Worm (Caenorhabditis elegans) whole organism, mixed stage, embryonic: ENCODE results near the gene pdf-2.

Experiments
- elt-3 ChIP-seq: fragments of 150-350 bp; optimal IDR thresholded peaks from 2 replicates; lab custom pipeline; 2014; ENCODE audit warnings: missing biosample characterization, missing genetic modification characterization
- mep-1 ChIP-seq: fragments of 150-350 bp; optimal IDR thresholded peaks from 2 replicates; lab custom pipeline; 2017; ENCODE audit warnings: missing biosample characterization, missing genetic modification reagents, missing genetic modification characterization, inconsistent platforms
- nhr-12 ChIP-seq: fragments of 150-350 bp; optimal IDR thresholded peaks from 2 replicates; lab custom pipeline; 2014; ENCODE audit warnings: missing biosample characterization, missing genetic modification characterization
- nhr-28 ChIP-seq: fragments of 150-350 bp; optimal IDR thresholded peaks from 2 replicates; lab custom pipeline; 2014; ENCODE audit warnings: missing biosample characterization, missing genetic modification characterization
- nhr-76 ChIP-seq: sonication (generic microtip); optimal IDR thresholded peaks from 2 replicates; lab custom pipeline; 2017; ENCODE audit warnings: missing biosample characterization, missing genetic modification characterization
- snpc-4 ChIP-seq: fragments of 150-350 bp; optimal IDR thresholded peaks from 2 replicates; lab custom pipeline; 2014; ENCODE audit warnings: missing biosample characterization, missing genetic modification characterization
- zip-8 ChIP-seq: fragments of 150-350 bp; optimal IDR thresholded peaks from 2 replicates; lab custom pipeline; 2014; ENCODE audit warnings: missing biosample characterization, missing genetic modification characterization
- ztf-11 ChIP-seq: fragments of 150-350 bp; optimal IDR thresholded peaks from 2 replicates; lab custom pipeline; 2014; ENCODE audit warnings: missing biosample characterization, missing genetic modification characterization

DNA sequence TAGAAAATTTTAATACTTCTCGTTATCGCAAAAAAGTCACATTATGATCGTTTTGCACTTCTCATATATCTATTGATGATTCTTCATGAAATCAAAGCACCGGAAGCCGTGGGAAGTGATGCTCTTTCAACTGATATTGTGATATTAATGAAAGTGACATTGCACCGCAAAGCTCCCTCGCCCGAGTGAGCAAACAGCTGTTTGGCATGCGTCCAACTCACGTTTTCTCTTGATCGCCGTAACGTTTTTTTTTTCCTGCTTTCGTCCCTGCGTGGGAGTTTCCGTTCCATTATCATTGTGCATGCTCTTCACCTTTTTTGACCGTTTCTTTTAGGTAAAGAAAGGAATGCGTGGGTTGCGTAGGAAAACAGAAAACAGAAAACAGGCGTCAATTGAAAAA, 25.7 kb downstream of the pdf-2 start:
- no peak for TF ChIP-seq ztf-11 (tag; lab: Kevin White, UChicago)
- no peak for TF ChIP-seq snpc-4 (tag; lab: Kevin White, UChicago)
- no peak for TF ChIP-seq nhr-12 (tag; lab: Kevin White, UChicago)
- TF ChIP-seq zip-8: no peak
- no peak for TF ChIP-seq mep-1 (tag; lab: Kevin White, UChicago)
- no peak for TF ChIP-seq nhr-28 (tag; lab: Kevin White, UChicago)
- no peak for TF ChIP-seq nhr-76 (tag; lab: Kevin White, UChicago)
- TF ChIP-seq elt-3: no peak
